Worm (Caenorhabditis elegans) whole organism, L4 larva: ENCODE results near the gene ZK1320.9.
A peak's percentile ranks its signal among the peaks of the same experiment; 100 is the strongest.

Experiments used
- R02D3.7 ChIP-seq: fragments of 150-350 bp; sonication (generic microtip); optimal IDR thresholded peaks from 3 replicates; lab custom pipeline; 2014; ENCODE audit warnings: missing biosample characterization, missing genetic modification characterization
- T20F7.1 ChIP-seq: fragments of 200-800 bp; sonication (Bioruptor generic); optimal IDR thresholded peaks from 2 replicates; lab custom pipeline; 2018; ENCODE audit warnings: mild to moderate bottlenecking, missing genetic modification characterization, missing compliant biosample characterization
- Y75B8A.6 ChIP-seq: fragments of 200-800 bp; sonication (Bioruptor generic); IDR thresholded peaks from 2 replicates; pipeline ENCODE4 v1.3.6; 2022; ENCODE audit warnings: missing genetic modification reagents, missing genetic modification characterization, missing compliant biosample characterization
- aha-1 ChIP-seq: fragments of 150-350 bp; peaks from one replicate; lab custom pipeline; 2014; ENCODE audit warnings: missing biosample characterization, missing genetic modification characterization
- ceh-20 ChIP-seq: fragments of 200-800 bp; sonication (Bioruptor generic); IDR thresholded peaks from 2 replicates; pipeline ENCODE4 v1.3.6; 2022; ENCODE audit warnings: missing genetic modification reagents, missing genetic modification characterization, missing compliant biosample characterization
- ceh-32 ChIP-seq: sonication (generic microtip); optimal IDR thresholded peaks from 2 replicates; lab custom pipeline; 2016; ENCODE audit warnings: mild to moderate bottlenecking, missing genetic modification characterization, missing compliant biosample characterization; ENCODE audit not compliant: poor library complexity
- ceh-44 ChIP-seq: fragments of 200-800 bp; sonication (Bioruptor generic); IDR thresholded peaks from 2 replicates; pipeline ENCODE4 v1.3.6; 2022; ENCODE audit warnings: missing genetic modification reagents, missing genetic modification characterization, missing compliant biosample characterization
- ceh-62 ChIP-seq: sonication (generic microtip); optimal IDR thresholded peaks from 2 replicates; lab custom pipeline; 2017; ENCODE audit warnings: missing biosample characterization, missing genetic modification characterization
- ces-1 ChIP-seq: fragments of 150-350 bp; sonication (generic microtip); optimal IDR thresholded peaks from 4 replicates; lab custom pipeline; 2014; ENCODE audit warnings: missing biosample characterization, missing genetic modification reagents, missing genetic modification characterization
- ctbp-1 ChIP-seq: fragments of 200-800 bp; sonication (Bioruptor generic); IDR thresholded peaks from 2 replicates; pipeline ENCODE4 v1.3.6; 2022; ENCODE audit warnings: missing genetic modification reagents, missing genetic modification characterization, missing compliant biosample characterization
- daf-16 ChIP-seq, 3 experiments: sonication (generic microtip); optimal IDR thresholded peaks; 2 replicates each; lab custom pipeline; 2016 to 2017; ENCODE audit warnings: missing genetic modification characterization in 3 of 3, missing genetic modification reagents in 3 of 3, mild to moderate bottlenecking in 2 of 3, missing compliant biosample characterization in 2 of 3, missing biosample characterization in 1 of 3, moderate library complexity in 1 of 3
- dmd-6 ChIP-seq: fragments of 200-800 bp; sonication (Bioruptor generic); IDR thresholded peaks from 2 replicates; pipeline ENCODE4 v1.3.6; 2022; ENCODE audit warnings: missing genetic modification reagents, missing genetic modification characterization, missing compliant biosample characterization
- dmd-8 ChIP-seq: fragments of 200-800 bp; sonication (Bioruptor generic); IDR thresholded peaks from 2 replicates; pipeline ENCODE4 v1.3.6; 2022; ENCODE audit warnings: missing genetic modification characterization, missing compliant biosample characterization
- dve-1 ChIP-seq: sonication (generic microtip); optimal IDR thresholded peaks from 2 replicates; lab custom pipeline; 2017; ENCODE audit warnings: antibody characterized with exemption, mild to moderate bottlenecking, missing genetic modification characterization, missing compliant biosample characterization; ENCODE audit not compliant: insufficient read depth
- egl-27 ChIP-seq: sonication (generic microtip); optimal IDR thresholded peaks from 3 replicates; lab custom pipeline; 2017; ENCODE audit warnings: missing biosample characterization, missing genetic modification reagents, missing genetic modification characterization
- fos-1 ChIP-seq: fragments of 150-350 bp; optimal IDR thresholded peaks from 2 replicates; lab custom pipeline; 2014; ENCODE audit warnings: missing biosample characterization, missing genetic modification characterization
- hlh-11 ChIP-seq: fragments of 200-800 bp; sonication (Bioruptor generic); optimal IDR thresholded peaks from 2 replicates; lab custom pipeline; 2018; ENCODE audit warnings: mild to moderate bottlenecking, missing genetic modification characterization, missing compliant biosample characterization
- hlh-30 ChIP-seq: sonication (generic microtip); optimal IDR thresholded peaks from 2 replicates; lab custom pipeline; 2017; ENCODE audit warnings: antibody characterized with exemption, mild to moderate bottlenecking, missing genetic modification characterization, missing compliant biosample characterization; ENCODE audit not compliant: insufficient read depth
- lin-13 ChIP-seq: fragments of 150-350 bp; optimal IDR thresholded peaks from 2 replicates; lab custom pipeline; 2014; ENCODE audit warnings: missing biosample characterization, missing genetic modification reagents, missing genetic modification characterization
- lin-15B ChIP-seq: fragments of 150-350 bp; sonication (generic microtip); optimal IDR thresholded peaks from 3 replicates; lab custom pipeline; 2014; ENCODE audit warnings: missing biosample characterization, missing genetic modification characterization
- lin-29 ChIP-seq: fragments of 200-800 bp; sonication (Bioruptor generic); IDR thresholded peaks from 2 replicates; pipeline ENCODE4 v1.3.6; 2022; ENCODE audit warnings: missing genetic modification reagents, missing genetic modification characterization, missing compliant biosample characterization
- lin-39 ChIP-seq: fragments of 150-350 bp; optimal IDR thresholded peaks from 2 replicates; lab custom pipeline; 2014; ENCODE audit warnings: missing biosample characterization, missing genetic modification reagents, missing genetic modification characterization
- lir-3 ChIP-seq: sonication (generic microtip); optimal IDR thresholded peaks from 2 replicates; lab custom pipeline; 2016; ENCODE audit warnings: mild to moderate bottlenecking, missing genetic modification characterization, missing compliant biosample characterization
- mdl-1 ChIP-seq, 2 experiments: fragments of 150-350 bp in 1 of 2; sonication (generic microtip) in 1 of 2; optimal IDR thresholded peaks; 2 replicates each; lab custom pipeline; 2014 to 2017; ENCODE audit warnings: missing biosample characterization in 2 of 2, missing genetic modification characterization in 2 of 2
- mep-1 ChIP-seq: fragments of 150-350 bp; sonication (generic microtip); optimal IDR thresholded peaks from 3 replicates; lab custom pipeline; 2014; ENCODE audit warnings: missing biosample characterization, missing genetic modification characterization
- mxl-3 ChIP-seq: fragments of 200-800 bp; sonication (Bioruptor generic); optimal IDR thresholded peaks from 2 replicates; lab custom pipeline; 2018; ENCODE audit warnings: mild to moderate bottlenecking, missing genetic modification characterization, missing compliant biosample characterization
- nhr-102 ChIP-seq: sonication (generic microtip); optimal IDR thresholded peaks from 2 replicates; lab custom pipeline; 2016; ENCODE audit warnings: mild to moderate bottlenecking, missing genetic modification characterization, moderate library complexity, missing compliant biosample characterization
- nhr-11 ChIP-seq: fragments of 150-350 bp; optimal IDR thresholded peaks from 2 replicates; lab custom pipeline; 2014; ENCODE audit warnings: missing biosample characterization, missing genetic modification characterization
- nhr-28 ChIP-seq: fragments of 150-350 bp; optimal IDR thresholded peaks from 2 replicates; lab custom pipeline; 2014; ENCODE audit warnings: missing biosample characterization, missing genetic modification characterization
- nhr-48 ChIP-seq: sonication (generic microtip); optimal IDR thresholded peaks from 2 replicates; lab custom pipeline; 2016; ENCODE audit warnings: mild to moderate bottlenecking, missing genetic modification characterization, missing compliant biosample characterization
- nhr-76 ChIP-seq: fragments of 150-350 bp; optimal IDR thresholded peaks from 2 replicates; lab custom pipeline; 2014; ENCODE audit warnings: missing biosample characterization, missing genetic modification characterization
- php-3 ChIP-seq: fragments of 200-800 bp; sonication (Bioruptor generic); IDR thresholded peaks from 2 replicates; pipeline ENCODE4 v1.3.6; 2022; ENCODE audit warnings: missing genetic modification reagents, missing genetic modification characterization, missing compliant biosample characterization
- pqm-1 ChIP-seq: sonication (generic microtip); optimal IDR thresholded peaks from 2 replicates; lab custom pipeline; 2017; ENCODE audit warnings: missing biosample characterization, missing genetic modification characterization
- set-16 ChIP-seq: fragments of 200-800 bp; sonication (Bioruptor generic); IDR thresholded peaks from 2 replicates; pipeline ENCODE4 v1.3.6; 2022; ENCODE audit warnings: missing genetic modification reagents, missing genetic modification characterization, missing compliant biosample characterization
- skn-1 ChIP-seq: fragments of 150-350 bp; optimal IDR thresholded peaks from 2 replicates; lab custom pipeline; 2014; ENCODE audit warnings: missing biosample characterization, missing genetic modification characterization
- unc-62 ChIP-seq, 3 experiments: fragments of 150-350 bp in 1 of 3; sonication (generic microtip); optimal IDR thresholded peaks in 2 of 3; peaks in 1 of 3; 1 replicate in 1 of 3; 2 replicates in 2 of 3; lab custom pipeline; 2014 to 2017; ENCODE audit warnings: missing biosample characterization in 3 of 3, missing genetic modification characterization in 3 of 3, missing genetic modification reagents in 3 of 3, missing genotype in 1 of 3
- zag-1 ChIP-seq: fragments of 150-350 bp; optimal IDR thresholded peaks from 2 replicates; lab custom pipeline; 2014; ENCODE audit warnings: missing biosample characterization, missing genetic modification characterization
- zfp-3 ChIP-seq: fragments of 200-800 bp; sonication (Bioruptor generic); conservative IDR thresholded peaks from 2 replicates; pipeline ENCODE4 v1.3.6; 2022; ENCODE audit warnings: missing genetic modification reagents, missing genetic modification characterization, missing compliant biosample characterization

ZK1320.9 gene

DNA sequence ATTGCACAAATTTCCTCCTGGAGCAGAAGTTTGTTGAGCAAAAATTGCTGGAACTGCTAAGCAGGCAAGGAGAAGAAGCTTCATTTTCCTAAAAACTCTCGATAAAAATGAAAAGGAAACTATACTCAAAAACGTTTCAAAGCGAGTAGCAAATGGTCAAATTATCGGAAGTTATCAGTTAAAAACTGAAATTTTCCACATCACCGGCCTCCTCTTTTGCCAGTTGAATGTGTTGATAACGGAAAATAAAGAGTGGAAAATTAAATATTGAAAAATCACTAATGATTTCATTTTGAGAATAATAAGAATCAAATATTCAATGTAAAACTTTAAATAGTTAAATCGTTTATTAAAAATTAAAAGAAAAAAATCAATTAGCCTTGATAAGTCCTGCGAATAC, 27.6 kb downstream of the ZK1320.9 start, which contains the start of gene ZK1320.2 (continued):
- TF ChIP-seq set-16: no peak

ce11 chrII:9656210-9656755, 30.2 kb downstream of the ZK1320.9 start, which contains the start of gene gstk-1:
Gene gstk-1, plus strand, starts transcription at chrII:9656705.
- TF ChIP-seq dve-1 (tag; lab: Kevin White, UChicago) (peak; percentile 58), ceh-20 (GFP tag; lab: Robert Waterston, UW) (peak; percentile 47; the same call in 1 of the 2 replicates), pqm-1 (tag; lab: Kevin White, UChicago) (peak; percentile 22), ctbp-1 (no peak), Y75B8A.6 (GFP tag; lab: Robert Waterston, UW) (no peak), php-3 (GFP tag; lab: Robert Waterston, UW) (peak; percentile 55; the same call in 1 of the 2 replicates), unc-62 (GFP tag; optimal IDR thresholded peaks at IDR 0.05 in 1 of 2; lab: Kevin White, UChicago) (peak in 1 of 2 experiments; percentile 3), unc-62 (tag; optimal IDR thresholded peaks at IDR 0.05; lab: Kevin White, UChicago) (no peak), ceh-32 (tag; lab: Kevin White, UChicago) (no peak), mxl-3 (peak; percentile 98), mep-1 (tag; lab: Kevin White, UChicago) (peak; percentile 30), mdl-1 (tag; optimal IDR thresholded peaks at IDR 0.05; lab: Kevin White, UChicago) (peak in 1 of 2 experiments; percentile 60), hlh-30 (tag; lab: Kevin White, UChicago) (no peak), daf-16 (GFP tag; optimal IDR thresholded peaks at IDR 0.05; lab: Kevin White, UChicago) (no peak), daf-16 (tag; optimal IDR thresholded peaks at IDR 0.05; lab: Kevin White, UChicago) (peak; percentile 65), dmd-8 (GFP tag; lab: Robert Waterston, UW) (0 out of 2 replicates have a peak, but pooled peaks have one; percentile 25), dmd-6 (peak; percentile 90), lin-13 (GFP tag; lab: Kevin White, UChicago) (peak; percentile 84), nhr-76 (tag; lab: Kevin White, UChicago) (no peak), nhr-48 (peak; percentile 67), hlh-11 (tag; lab: Kevin White, UChicago) (peak; percentile 68), T20F7.1 (GFP tag; lab: Kevin White, UChicago) (peak; percentile 16), egl-27 (tag; lab: Kevin White, UChicago) (no peak), nhr-28 (peak; percentile 62), nhr-102 (tag; lab: Kevin White, UChicago) (peak; percentile 36), aha-1 (peak; percentile 2)

DNA sequence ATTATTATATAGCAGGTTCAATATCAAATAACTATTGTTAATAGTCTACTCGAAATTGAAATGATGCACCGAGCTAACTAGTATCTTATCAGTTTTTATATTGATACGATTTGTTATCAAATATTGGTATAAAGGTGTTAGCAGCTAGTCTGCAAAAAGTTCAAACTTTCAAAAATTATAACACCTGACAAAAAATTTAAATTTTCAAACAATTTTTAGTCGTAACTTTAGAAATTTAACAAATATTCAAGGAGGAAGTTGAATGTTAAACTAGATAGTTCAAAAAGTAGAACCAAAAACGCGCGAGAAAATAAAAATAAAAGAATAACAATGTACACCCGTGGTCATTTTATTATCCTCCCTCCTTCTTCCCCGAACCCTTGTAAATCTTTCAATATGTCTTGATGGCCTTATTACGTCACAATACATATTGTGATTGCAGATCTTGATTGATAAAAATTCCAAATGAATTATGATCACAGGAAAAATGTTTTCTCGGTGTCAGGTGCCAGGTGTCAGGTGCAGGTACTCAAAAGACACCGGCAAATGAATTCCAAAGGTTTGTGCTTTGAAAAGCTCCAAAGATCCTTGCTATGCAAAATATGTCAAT, 30.9 kb downstream of the ZK1320.9 start, which contains the start of gene ZK1307.1:
TSS of gene ZK1307.1 (minus strand) at position 51 of the 610 bp plus-strand sequence.
- TF ChIP-seq egl-27 (tag; lab: Kevin White, UChicago) (no peak), pqm-1 (tag; lab: Kevin White, UChicago) (peak; percentile 47), lir-3 (tag; lab: Kevin White, UChicago) (no peak), zfp-3 (no peak), php-3 (GFP tag; lab: Robert Waterston, UW) (peak; percentile 69), ceh-20 (GFP tag; lab: Robert Waterston, UW) (no peak), lin-29 (GFP tag; lab: Robert Waterston, UW) (no peak), daf-16 (GFP tag; optimal IDR thresholded peaks at IDR 0.05; lab: Kevin White, UChicago) (no peak), daf-16 (tag; optimal IDR thresholded peaks at IDR 0.05; lab: Kevin White, UChicago) (no peak), zag-1 (tag; lab: Kevin White, UChicago) (no peak), hlh-30 (tag; lab: Kevin White, UChicago) (peak; percentile 56), R02D3.7 (tag; lab: Kevin White, UChicago) (no peak), ceh-62 (tag; lab: Kevin White, UChicago) (no peak), nhr-11 (no peak), ceh-44 (GFP tag; lab: Robert Waterston, UW) (no peak), skn-1 (tag; lab: Kevin White, UChicago) (no peak), nhr-28 (peak; percentile 27), fos-1 (no peak), ces-1 (GFP tag; lab: Kevin White, UChicago) (no peak), lin-15B (tag; lab: Kevin White, UChicago) (no peak), lin-39 (tag; lab: Kevin White, UChicago) (no peak), ceh-32 (tag; lab: Kevin White, UChicago) (no peak)
